Worm (Caenorhabditis elegans): ENCODE measurements around the gene F16G10.10.

ce11 chrII:2395864-2396263 is 5.1 kb upstream of the F16G10.10 start, which contains the start of gene F16G10.13:
- TF ChIP-seq skn-1 (tag; optimal IDR thresholded peaks at IDR 0.05) (no peak), nhr-237 (tag; optimal IDR thresholded peaks at IDR 0.05) (no peak), nhr-76 (tag; optimal IDR thresholded peaks at IDR 0.05) (no peak), ceh-9 (tag; optimal IDR thresholded peaks at IDR 0.05) (no peak), zag-1 (tag; optimal IDR thresholded peaks at IDR 0.05) (no peak), daf-12 (tag; optimal IDR thresholded peaks at IDR 0.05) (no peak), lin-39 (tag; optimal IDR thresholded peaks at IDR 0.05) (no peak), elt-1 (tag; optimal IDR thresholded peaks at IDR 0.05) (no peak), nfya-1 (tag; optimal IDR thresholded peaks at IDR 0.05; ENCODE audit: insufficient read depth) (no peak), R02D3.7 (tag; optimal IDR thresholded peaks at IDR 0.05) (no peak), ama-1 (optimal IDR thresholded peaks at IDR 0.05) (no peak), fos-1 (tag; optimal IDR thresholded peaks at IDR 0.05) (no peak), lin-15B (tag; optimal IDR thresholded peaks at IDR 0.05) (no peak), ceh-16 (tag; optimal IDR thresholded peaks at IDR 0.05) (no peak)

Data from whole organism, L3 larva.